Worm (Caenorhabditis elegans) whole organism, L1 larva: ENCODE results near the gene Y75B8A.33.
A peak's percentile ranks its signal among the peaks of the same experiment; 100 is the strongest.

Experiments
- C04F5.9 ChIP-seq: sonication (generic microtip); optimal IDR thresholded peaks from 2 replicates; lab custom pipeline; 2016; ENCODE audit warnings: missing genetic modification characterization, missing compliant biosample characterization
- Y116A8C.19 ChIP-seq: sonication (generic microtip); optimal IDR thresholded peaks from 2 replicates; lab custom pipeline; 2016; ENCODE audit warnings: missing compliant biosample characterization, missing genetic modification characterization, borderline replicate concordance
- aha-1 ChIP-seq: fragments of 150-350 bp; optimal IDR thresholded peaks from 2 replicates; lab custom pipeline; 2014; ENCODE audit warnings: missing biosample characterization, missing genetic modification characterization
- alr-1 ChIP-seq: fragments of 200-800 bp; sonication (Bioruptor generic); optimal IDR thresholded peaks from 2 replicates; lab custom pipeline; 2018; ENCODE audit warnings: borderline replicate concordance, mild to moderate bottlenecking, missing genetic modification characterization, missing compliant biosample characterization
- ama-1 ChIP-seq: fragments of 150-350 bp; optimal IDR thresholded peaks from 2 replicates; lab custom pipeline; 2014
- blmp-1 ChIP-seq: fragments of 150-350 bp; optimal IDR thresholded peaks from 2 replicates; lab custom pipeline; 2014; ENCODE audit warnings: missing biosample characterization, missing genetic modification characterization
- ceh-82 ChIP-seq, 3 experiments: fragments of 150-350 bp in 1 of 3; sonication (generic microtip) in 2 of 3; optimal IDR thresholded peaks; 2 replicates each; lab custom pipeline; 2014 to 2017; ENCODE audit warnings: missing biosample characterization in 3 of 3, missing genetic modification characterization in 3 of 3
- ceh-90 ChIP-seq: sonication (generic microtip); optimal IDR thresholded peaks from 2 replicates; lab custom pipeline; 2016; ENCODE audit warnings: missing genetic modification characterization, missing compliant biosample characterization
- dpl-1 ChIP-seq, 3 experiments: fragments of 150-350 bp in 2 of 3; sonication (generic microtip) in 1 of 3; optimal IDR thresholded peaks; 2 replicates each; lab custom pipeline; 2014 to 2017; ENCODE audit warnings: missing biosample characterization in 3 of 3, missing genetic modification characterization in 3 of 3, missing genetic modification reagents in 3 of 3
- dsc-1 ChIP-seq: sonication (generic microtip); optimal IDR thresholded peaks from 2 replicates; lab custom pipeline; 2016; ENCODE audit warnings: mild to moderate bottlenecking, missing genetic modification characterization, missing compliant biosample characterization
- efl-1 ChIP-seq, 4 experiments: fragments of 150-350 bp; optimal IDR thresholded peaks in 3 of 4; peaks in 1 of 4; 1 replicate in 1 of 4; 2 replicates in 3 of 4; lab custom pipeline; 2014; ENCODE audit warnings: missing biosample characterization in 2 of 4, missing genetic modification characterization in 2 of 4, missing genetic modification reagents in 2 of 4
- egl-27 ChIP-seq, 2 experiments: fragments of 150-350 bp in 1 of 2; sonication (generic microtip); optimal IDR thresholded peaks; 3 replicates each; lab custom pipeline; 2017 to 2018; ENCODE audit warnings: missing biosample characterization in 2 of 2, missing genetic modification characterization in 2 of 2, missing genetic modification reagents in 2 of 2
- elt-2 ChIP-seq: sonication (generic microtip); optimal IDR thresholded peaks from 2 replicates; lab custom pipeline; 2016; ENCODE audit warnings: missing genetic modification characterization, mild to moderate bottlenecking, inconsistent platforms, missing compliant biosample characterization, missing genetic modification reagents
- elt-3 ChIP-seq, 6 experiments: fragments of 150-350 bp in 1 of 6; sonication (generic microtip); optimal IDR thresholded peaks; 2 replicates each; lab custom pipeline; 2017 to 2018; ENCODE audit warnings: missing biosample characterization in 6 of 6, missing genetic modification characterization in 6 of 6, inconsistent platforms in 1 of 6
- fkh-10 ChIP-seq: sonication (generic microtip); optimal IDR thresholded peaks from 2 replicates; lab custom pipeline; 2017; ENCODE audit warnings: missing biosample characterization, missing genetic modification reagents, missing genetic modification characterization
- fkh-4 ChIP-seq: sonication (generic microtip); optimal IDR thresholded peaks from 2 replicates; lab custom pipeline; 2016; ENCODE audit warnings: missing compliant biosample characterization, missing genetic modification characterization, borderline replicate concordance
- grh-1 ChIP-seq: fragments of 200-800 bp; sonication (Bioruptor generic); IDR thresholded peaks from 2 replicates; pipeline ENCODE4 v1.3.6; 2022; ENCODE audit warnings: missing genetic modification reagents, missing genetic modification characterization, missing compliant biosample characterization
- hlh-4 ChIP-seq: sonication (generic microtip); optimal IDR thresholded peaks from 2 replicates; lab custom pipeline; 2016; ENCODE audit warnings: mild to moderate bottlenecking, missing genetic modification characterization, missing compliant biosample characterization
- hpl-2 ChIP-seq: fragments of 150-350 bp; optimal IDR thresholded peaks from 2 replicates; lab custom pipeline; 2014; ENCODE audit warnings: missing biosample characterization, missing genetic modification reagents, missing genetic modification characterization
- irx-1 ChIP-seq: sonication (generic microtip); optimal IDR thresholded peaks from 2 replicates; lab custom pipeline; 2016; ENCODE audit warnings: missing genetic modification characterization, missing compliant biosample characterization
- jun-1 ChIP-seq: fragments of 150-350 bp; optimal IDR thresholded peaks from 2 replicates; lab custom pipeline; 2014; ENCODE audit warnings: missing biosample characterization, missing genetic modification reagents, missing genetic modification characterization
- lin-14 ChIP-seq: fragments of 200-800 bp; sonication (Bioruptor generic); optimal IDR thresholded peaks from 2 replicates; lab custom pipeline; 2018; ENCODE audit warnings: mild to moderate bottlenecking, missing genetic modification characterization, moderate library complexity, missing compliant biosample characterization
- lin-39 ChIP-seq: fragments of 150-350 bp; optimal IDR thresholded peaks from 2 replicates; lab custom pipeline; 2014; ENCODE audit warnings: missing biosample characterization, missing genetic modification reagents, missing genetic modification characterization
- lir-3 ChIP-seq: sonication (generic microtip); optimal IDR thresholded peaks from 2 replicates; lab custom pipeline; 2016; ENCODE audit warnings: mild to moderate bottlenecking, missing genetic modification characterization, moderate library complexity, missing compliant biosample characterization; ENCODE audit not compliant: poor library complexity
- lsy-2 ChIP-seq, 2 experiments: fragments of 150-350 bp; optimal IDR thresholded peaks; 2 replicates each; lab custom pipeline; 2014; ENCODE audit warnings: missing biosample characterization in 2 of 2, missing genetic modification characterization in 2 of 2
- mab-9 ChIP-seq: fragments of 200-800 bp; sonication (Bioruptor generic); IDR thresholded peaks from 2 replicates; pipeline ENCODE4 v1.3.6; 2022; ENCODE audit warnings: missing genetic modification reagents, missing genetic modification characterization, missing compliant biosample characterization
- mep-1 ChIP-seq: fragments of 150-350 bp; optimal IDR thresholded peaks from 2 replicates; lab custom pipeline; 2014; ENCODE audit warnings: missing biosample characterization, missing genetic modification characterization
- nhr-11 ChIP-seq: fragments of 150-350 bp; optimal IDR thresholded peaks from 2 replicates; lab custom pipeline; 2014; ENCODE audit warnings: missing biosample characterization, missing genetic modification characterization
- nhr-12 ChIP-seq: sonication (generic microtip); optimal IDR thresholded peaks from 2 replicates; lab custom pipeline; 2017; ENCODE audit warnings: missing biosample characterization, missing genetic modification characterization
- nhr-20 ChIP-seq: sonication (generic microtip); optimal IDR thresholded peaks from 2 replicates; lab custom pipeline; 2016; ENCODE audit warnings: mild to moderate bottlenecking, missing genetic modification characterization, missing compliant biosample characterization
- nhr-237 ChIP-seq: fragments of 150-350 bp; optimal IDR thresholded peaks from 2 replicates; lab custom pipeline; 2014; ENCODE audit warnings: missing biosample characterization, missing genetic modification characterization
- nhr-47 ChIP-seq: sonication (generic microtip); optimal IDR thresholded peaks from 2 replicates; lab custom pipeline; 2016; ENCODE audit warnings: mild to moderate bottlenecking, missing genetic modification characterization, moderate library complexity, missing compliant biosample characterization
- nhr-71 ChIP-seq: sonication (generic microtip); optimal IDR thresholded peaks from 2 replicates; lab custom pipeline; 2016; ENCODE audit warnings: mild to moderate bottlenecking, missing genetic modification characterization, moderate library complexity, missing compliant biosample characterization
- nhr-76 ChIP-seq: sonication (generic microtip); optimal IDR thresholded peaks from 2 replicates; lab custom pipeline; 2017; ENCODE audit warnings: missing biosample characterization, missing genetic modification characterization
- nhr-84 ChIP-seq: sonication (generic microtip); optimal IDR thresholded peaks from 2 replicates; lab custom pipeline; 2017; ENCODE audit warnings: missing biosample characterization, missing genetic modification characterization
- nhr-90 ChIP-seq: sonication (generic microtip); optimal IDR thresholded peaks from 2 replicates; lab custom pipeline; 2016; ENCODE audit warnings: mild to moderate bottlenecking, missing genetic modification characterization, missing compliant biosample characterization; ENCODE audit not compliant: poor library complexity
- pag-3 ChIP-seq: sonication (generic microtip); optimal IDR thresholded peaks from 2 replicates; lab custom pipeline; 2017; ENCODE audit warnings: missing genetic modification characterization, mild to moderate bottlenecking, missing compliant biosample characterization, antibody characterized with exemption, borderline replicate concordance; ENCODE audit not compliant: insufficient read depth
- pax-3 ChIP-seq: fragments of 200-800 bp; sonication (Bioruptor generic); optimal IDR thresholded peaks from 2 replicates; lab custom pipeline; 2018; ENCODE audit warnings: mild to moderate bottlenecking, missing genetic modification characterization, moderate library complexity, missing compliant biosample characterization
- pqm-1 ChIP-seq: sonication (generic microtip); optimal IDR thresholded peaks from 3 replicates; lab custom pipeline; 2017; ENCODE audit warnings: missing biosample characterization, missing genetic modification characterization
- rnt-1 ChIP-seq: sonication (generic microtip); optimal IDR thresholded peaks from 2 replicates; lab custom pipeline; 2016; ENCODE audit warnings: mild to moderate bottlenecking, missing genetic modification characterization, moderate library complexity, missing compliant biosample characterization
- skn-1 ChIP-seq: fragments of 150-350 bp; optimal IDR thresholded peaks from 2 replicates; lab custom pipeline; 2014; ENCODE audit warnings: missing biosample characterization, missing genetic modification characterization
- sptf-1 ChIP-seq: fragments of 150-350 bp; optimal IDR thresholded peaks from 2 replicates; lab custom pipeline; 2014; ENCODE audit warnings: missing biosample characterization, missing genetic modification characterization
- swsn-7 ChIP-seq: sonication (generic microtip); optimal IDR thresholded peaks from 2 replicates; lab custom pipeline; 2016; ENCODE audit warnings: missing genetic modification characterization, missing compliant biosample characterization
- unc-30 ChIP-seq: sonication (generic microtip); optimal IDR thresholded peaks from 2 replicates; lab custom pipeline; 2017; ENCODE audit warnings: missing biosample characterization, missing genetic modification characterization
- unc-98 ChIP-seq: fragments of 200-800 bp; sonication (Bioruptor generic); IDR thresholded peaks from 2 replicates; pipeline ENCODE4 v1.3.6; 2022; ENCODE audit warnings: missing genetic modification characterization, missing compliant biosample characterization
- zag-1 ChIP-seq: fragments of 150-350 bp; optimal IDR thresholded peaks from 2 replicates; lab custom pipeline; 2014; ENCODE audit warnings: missing biosample characterization, missing genetic modification characterization
- zip-4 ChIP-seq: fragments of 200-800 bp; sonication (Bioruptor generic); optimal IDR thresholded peaks from 2 replicates; lab custom pipeline; 2018; ENCODE audit warnings: mild to moderate bottlenecking, missing genetic modification characterization, moderate library complexity, missing compliant biosample characterization
- ztf-11 ChIP-seq, 2 experiments: sonication (generic microtip); optimal IDR thresholded peaks; 2 replicates each; lab custom pipeline; 2016 to 2017; ENCODE audit warnings: missing genetic modification characterization in 2 of 2, missing biosample characterization in 1 of 2, missing compliant biosample characterization in 1 of 2
- ztf-4 ChIP-seq: fragments of 150-350 bp; optimal IDR thresholded peaks from 2 replicates; lab custom pipeline; 2014; ENCODE audit warnings: missing biosample characterization, missing genetic modification characterization

Gene Y75B8A.33

ce11 chrIII:12331300-12331699, 35.9 kb downstream of the Y75B8A.33 start:
- TF ChIP-seq lin-39 = no peak
- no peak for TF ChIP-seq dpl-1 (GFP tag; optimal IDR thresholded peaks at IDR 0.05; lab: Kevin White, UChicago)
- no peak for TF ChIP-seq rnt-1 (tag; lab: Kevin White, UChicago)
- TF ChIP-seq alr-1 (tag; lab: Kevin White, UChicago) = no peak
- TF ChIP-seq sptf-1 = no peak
- no peak for TF ChIP-seq nhr-20 (tag; lab: Kevin White, UChicago)
- no peak for TF ChIP-seq fkh-4 (tag; lab: Kevin White, UChicago)
- no peak for TF ChIP-seq efl-1 (optimal IDR thresholded peaks at IDR 0.05; lab: Kevin White, UChicago)
- no peak for TF ChIP-seq efl-1 (GFP tag; optimal IDR thresholded peaks at IDR 0.05 in 1 of 2; lab: Kevin White, UChicago)
- TF ChIP-seq ceh-82 (tag; optimal IDR thresholded peaks at IDR 0.05; lab: Kevin White, UChicago) = no peak
- no peak for TF ChIP-seq nhr-90 (tag; lab: Kevin White, UChicago)
- no peak for TF ChIP-seq swsn-7 (tag; lab: Kevin White, UChicago)
- TF ChIP-seq pag-3 (tag; lab: Kevin White, UChicago) = no peak
- no peak for TF ChIP-seq hpl-2 (GFP tag; lab: Kevin White, UChicago)
- TF ChIP-seq, all 84 proteins: peak for 0

- TF ChIP-seq fkh-4 (tag; lab: Kevin White, UChicago) (no peak), pax-3 (tag; lab: Kevin White, UChicago) (no peak), ceh-90 (tag; lab: Kevin White, UChicago) (no peak), hlh-4 (no peak), ztf-4 (tag; lab: Kevin White, UChicago) (no peak), nhr-237 (tag; lab: Kevin White, UChicago) (no peak), pqm-1 (tag; lab: Kevin White, UChicago) (no peak), ceh-82 (tag; optimal IDR thresholded peaks at IDR 0.05; lab: Kevin White, UChicago) (no peak), lin-14 (GFP tag; lab: Kevin White, UChicago) (peak; percentile 41), dsc-1 (tag; lab: Kevin White, UChicago) (no peak), zip-4 (GFP tag; lab: Kevin White, UChicago) (no peak), unc-30 (tag; lab: Kevin White, UChicago) (no peak), jun-1 (tag; lab: Kevin White, UChicago) (no peak), mep-1 (tag; lab: Kevin White, UChicago) (no peak), ztf-11 (tag; optimal IDR thresholded peaks at IDR 0.05; lab: Kevin White, UChicago) (no peak), rnt-1 (tag; lab: Kevin White, UChicago) (no peak), hpl-2 (GFP tag; lab: Kevin White, UChicago) (peak; percentile 16), nhr-20 (tag; lab: Kevin White, UChicago) (no peak), unc-98 (GFP tag; lab: Robert Waterston, UW) (no peak), grh-1 (GFP tag; lab: Robert Waterston, UW) (no peak), mab-9 (GFP tag; lab: Robert Waterston, UW) (no peak), nhr-76 (tag; lab: Kevin White, UChicago) (no peak), nhr-71 (no peak), nhr-47 (tag; lab: Kevin White, UChicago) (no peak), alr-1 (tag; lab: Kevin White, UChicago) (no peak), fkh-10 (GFP tag; lab: Kevin White, UChicago) (no peak), nhr-12 (tag; lab: Kevin White, UChicago) (no peak), zag-1 (tag; lab: Kevin White, UChicago) (no peak), elt-2 (tag; lab: Kevin White, UChicago) (peak; percentile 53), C04F5.9 (no peak), Y116A8C.19 (no peak), elt-3 (tag; optimal IDR thresholded peaks at IDR 0.05; lab: Kevin White, UChicago) (peak in 3 of 6 experiments; percentile 16 to 73 (median 31)), lir-3 (tag; lab: Kevin White, UChicago) (no peak), egl-27 (tag; optimal IDR thresholded peaks at IDR 0.05; lab: Kevin White, UChicago) (no peak), lsy-2 (tag; optimal IDR thresholded peaks at IDR 0.05; lab: Kevin White, UChicago) (no peak), ama-1 (lab: Kevin White, UChicago) (no peak), skn-1 (no peak), nhr-11 (tag; lab: Kevin White, UChicago) (no peak), nhr-84 (no peak), irx-1 (no peak), aha-1 (no peak), blmp-1 (peak; percentile 40)
These were observed 39.6 kb downstream of the Y75B8A.33 start, which contains the start of the genes zip-12 and Y75B8A.63 for ce11 chrIII:12327528-12327997. zip-12 (plus strand) TSS chrIII:12327914. Y75B8A.63 (plus strand) TSS chrIII:12327947.
